Fruit fly (Drosophila melanogaster) whole organism, embryonic: ENCODE data around the gene CG15208.
A peak's percentile ranks its signal among the peaks of the same experiment; 100 is the strongest.

Source experiments
- ATbp ChIP-seq: fragments of 200-800 bp; sonication (Bioruptor generic); optimal IDR thresholded peaks from 2 replicates; lab custom pipeline; 2017; ENCODE audit warnings: missing biosample characterization, mild to moderate bottlenecking, missing genetic modification characterization, missing genetic modification reagents
- Bteb2 ChIP-seq: fragments of 200-800 bp; sonication (Bioruptor generic); optimal IDR thresholded peaks from 2 replicates; lab custom pipeline; 2016; ENCODE audit warnings: missing biosample characterization, missing genetic modification characterization
- CG10321 ChIP-seq: fragments of 200-800 bp; sonication (Bioruptor generic); IDR thresholded peaks from 2 replicates; pipeline ENCODE4 v1.3.6; 2022; ENCODE audit warnings: missing biosample characterization, missing genetic modification characterization
- CG10959 ChIP-seq: fragments of 200-800 bp; sonication (Bioruptor generic); IDR thresholded peaks from 2 replicates; pipeline ENCODE4 v1.3.6; 2022; ENCODE audit warnings: missing biosample characterization, missing genetic modification characterization
- CG12219 ChIP-seq: fragments of 200-800 bp; sonication (Bioruptor generic); optimal IDR thresholded peaks from 3 replicates; lab custom pipeline; 2018; ENCODE audit warnings: missing biosample characterization, mild to moderate bottlenecking, missing genetic modification characterization
- CG13287 ChIP-seq: fragments of 200-800 bp; sonication (Bioruptor generic); IDR thresholded peaks from 2 replicates; pipeline ENCODE4 v1.3.6; 2022; ENCODE audit warnings: missing biosample characterization, missing genetic modification characterization; ENCODE audit not compliant: partially characterized antibody
- CG13624 ChIP-seq: fragments of 200-800 bp; sonication (Bioruptor generic); optimal IDR thresholded peaks from 2 replicates; lab custom pipeline; 2016; ENCODE audit warnings: missing biosample characterization, missing genetic modification characterization
- CG14014 ChIP-seq: fragments of 200-800 bp; sonication (Bioruptor generic); IDR thresholded peaks from 2 replicates; pipeline ENCODE4 v1.3.6; 2022; ENCODE audit warnings: missing biosample characterization, missing genetic modification characterization
- CG17186 ChIP-seq: fragments of 200-800 bp; sonication (Bioruptor generic); optimal IDR thresholded peaks from 3 replicates; lab custom pipeline; 2017; ENCODE audit warnings: missing biosample characterization, missing genetic modification reagents, missing genetic modification characterization
- CG18619 ChIP-seq: fragments of 200-800 bp; sonication (Bioruptor generic); optimal IDR thresholded peaks from 3 replicates; lab custom pipeline; 2017; ENCODE audit warnings: missing biosample characterization, mild to moderate bottlenecking, missing genetic modification characterization
- CG2120 ChIP-seq: fragments of 200-800 bp; sonication (Bioruptor generic); optimal IDR thresholded peaks from 3 replicates; lab custom pipeline; 2016; ENCODE audit warnings: missing biosample characterization, missing genetic modification characterization
- CG2712 ChIP-seq: fragments of 200-800 bp; optimal IDR thresholded peaks from 3 replicates; lab custom pipeline; 2019; ENCODE audit warnings: missing biosample characterization, mild to moderate bottlenecking, missing genetic modification characterization, moderate library complexity
- CG30403 ChIP-seq: fragments of 200-800 bp; sonication (Bioruptor generic); optimal IDR thresholded peaks from 3 replicates; lab custom pipeline; 2016; ENCODE audit warnings: missing biosample characterization, missing genetic modification characterization
- CG31224 ChIP-seq: fragments of 200-800 bp; sonication (Bioruptor generic); IDR thresholded peaks from 2 replicates; pipeline ENCODE4 v1.3.6; 2022; ENCODE audit warnings: missing biosample characterization, missing genetic modification characterization
- CG7556 ChIP-seq: fragments of 200-800 bp; sonication (Bioruptor generic); optimal IDR thresholded peaks from 2 replicates; lab custom pipeline; 2017; ENCODE audit warnings: missing biosample characterization, mild to moderate bottlenecking, missing genetic modification characterization
- CG7839 ChIP-seq: fragments of 200-800 bp; sonication (Bioruptor generic); optimal IDR thresholded peaks from 3 replicates; lab custom pipeline; 2018; ENCODE audit warnings: missing biosample characterization, mild to moderate bottlenecking, missing genetic modification characterization, moderate library complexity
- CG8089 ChIP-seq: fragments of 200-800 bp; sonication (Bioruptor generic); optimal IDR thresholded peaks from 3 replicates; lab custom pipeline; 2016; ENCODE audit warnings: missing biosample characterization, missing genetic modification characterization
- CG8478 ChIP-seq: fragments of >200 bp; optimal IDR thresholded peaks from 2 replicates; lab custom pipeline; 2018
- CG9727 ChIP-seq: fragments of 200-800 bp; sonication (Bioruptor generic); optimal IDR thresholded peaks from 3 replicates; lab custom pipeline; 2017; ENCODE audit warnings: missing biosample characterization, mild to moderate bottlenecking, missing genetic modification characterization
- D ChIP-seq, 2 experiments: fragments of 200-800 bp in 1 of 2; fragments of >200 bp in 1 of 2; sonication (Bioruptor generic) in 1 of 2; optimal IDR thresholded peaks; 2 replicates in 1 of 2; 3 replicates in 1 of 2; lab custom pipeline; 2017; ENCODE audit warnings: mild to moderate bottlenecking in 1 of 2, missing biosample characterization in 1 of 2, missing genetic modification characterization in 1 of 2, missing genetic modification reagents in 1 of 2
- Dip3 ChIP-seq: fragments of 200-800 bp; sonication (Bioruptor generic); optimal IDR thresholded peaks from 3 replicates; lab custom pipeline; 2016; ENCODE audit warnings: missing biosample characterization, missing genetic modification characterization
- Fer3 ChIP-seq: fragments of 200-800 bp; sonication (Bioruptor generic); optimal IDR thresholded peaks from 2 replicates; lab custom pipeline; 2018; ENCODE audit warnings: missing biosample characterization, mild to moderate bottlenecking, missing genetic modification characterization, moderate library complexity
- HHEX ChIP-seq: fragments of 200-800 bp; sonication (Bioruptor generic); optimal IDR thresholded peaks from 3 replicates; lab custom pipeline; 2017; ENCODE audit warnings: missing biosample characterization, mild to moderate bottlenecking, missing genetic modification characterization, missing genetic modification reagents
- HLH3B ChIP-seq: fragments of 200-800 bp; sonication (Bioruptor generic); IDR thresholded peaks from 2 replicates; pipeline ENCODE4 v1.3.6; 2022; ENCODE audit warnings: missing biosample characterization, missing genetic modification characterization
- Hand ChIP-seq: fragments of 200-800 bp; sonication (Bioruptor generic); optimal IDR thresholded peaks from 2 replicates; lab custom pipeline; 2017; ENCODE audit warnings: mild to moderate bottlenecking, missing biosample characterization, missing genetic modification reagents, missing genetic modification characterization
- HmgZ ChIP-seq: fragments of 200-800 bp; sonication (Bioruptor generic); optimal IDR thresholded peaks from 2 replicates; lab custom pipeline; 2018; ENCODE audit warnings: missing biosample characterization, mild to moderate bottlenecking, missing genetic modification characterization
- Hr78 ChIP-seq, 2 experiments: fragments of 200-800 bp in 1 of 2; fragments of >200 bp in 1 of 2; sonication (Bioruptor generic) in 1 of 2; optimal IDR thresholded peaks; 2 replicates each; lab custom pipeline; 2017 to 2019; ENCODE audit warnings: missing biosample characterization in 2 of 2, missing genetic modification characterization in 2 of 2, mild to moderate bottlenecking in 1 of 2, moderate library complexity in 1 of 2
- MTF-1 ChIP-seq: fragments of 200-800 bp; sonication (Bioruptor generic); optimal IDR thresholded peaks from 2 replicates; lab custom pipeline; 2018; ENCODE audit warnings: missing biosample characterization, mild to moderate bottlenecking, missing genetic modification characterization, borderline replicate concordance
- NC2α ChIP-seq: fragments of 200-800 bp; sonication (Bioruptor generic); optimal IDR thresholded peaks from 2 replicates; lab custom pipeline; 2016; ENCODE audit warnings: missing biosample characterization, missing genetic modification characterization
- Sry-δ ChIP-seq: fragments of 200-800 bp; sonication (Bioruptor generic); optimal IDR thresholded peaks from 2 replicates; lab custom pipeline; 2016; ENCODE audit warnings: missing biosample characterization, missing genetic modification characterization
- al ChIP-seq: fragments of 200-800 bp; sonication (Bioruptor generic); IDR thresholded peaks from 2 replicates; pipeline ENCODE4 v1.3.6; 2022; ENCODE audit warnings: missing biosample characterization, missing genetic modification characterization
- az2 ChIP-seq: fragments of 200-800 bp; sonication (Bioruptor generic); optimal IDR thresholded peaks from 3 replicates; lab custom pipeline; 2016; ENCODE audit warnings: missing biosample characterization, missing genetic modification characterization
- bowl ChIP-seq: fragments of 200-800 bp; sonication (Bioruptor generic); IDR thresholded peaks from 2 replicates; pipeline ENCODE4 v1.3.6; 2022; ENCODE audit warnings: missing biosample characterization, missing genetic modification characterization
- br ChIP-seq: fragments of >200 bp; optimal IDR thresholded peaks from 2 replicates; lab custom pipeline; 2017
- chm ChIP-seq: fragments of 200-800 bp; sonication (Bioruptor generic); IDR thresholded peaks from 2 replicates; pipeline ENCODE4 v1.3.6; 2022; ENCODE audit warnings: missing biosample characterization, missing genetic modification characterization
- croc ChIP-seq: fragments of 200-800 bp; sonication (Bioruptor generic); conservative IDR thresholded peaks from 3 replicates; pipeline ENCODE4 v1.3.6; 2022; ENCODE audit warnings: missing biosample characterization, missing genetic modification characterization
- da ChIP-seq: fragments of 200-800 bp; sonication (Bioruptor generic); optimal IDR thresholded peaks from 2 replicates; lab custom pipeline; 2016; ENCODE audit warnings: missing biosample characterization, missing genetic modification characterization
- disco-r ChIP-seq: fragments of 200-800 bp; sonication (Bioruptor generic); optimal IDR thresholded peaks from 2 replicates; lab custom pipeline; 2016; ENCODE audit warnings: missing biosample characterization, missing genetic modification characterization
- gce ChIP-seq: fragments of 200-800 bp; sonication (Bioruptor generic); IDR thresholded peaks from 3 replicates; pipeline ENCODE4 v1.3.6; 2022; ENCODE audit warnings: missing biosample characterization, missing genetic modification characterization
- ken ChIP-seq: fragments of 200-800 bp; sonication (Bioruptor generic); IDR thresholded peaks from 3 replicates; pipeline ENCODE4 v1.3.6; 2022; ENCODE audit warnings: missing biosample characterization, missing genetic modification characterization
- maf-S ChIP-seq: fragments of 200-800 bp; sonication (Bioruptor generic); optimal IDR thresholded peaks from 2 replicates; lab custom pipeline; 2016; ENCODE audit warnings: missing biosample characterization, missing genetic modification characterization
- p53 ChIP-seq: fragments of 200-800 bp; sonication (Bioruptor generic); optimal IDR thresholded peaks from 2 replicates; lab custom pipeline; 2016; ENCODE audit warnings: missing biosample characterization, missing genetic modification characterization
- pzg ChIP-seq: fragments of 200-800 bp; sonication (Bioruptor generic); optimal IDR thresholded peaks from 3 replicates; lab custom pipeline; 2018; ENCODE audit warnings: missing biosample characterization, mild to moderate bottlenecking, missing genetic modification characterization, moderate library complexity
- repo ChIP-seq: fragments of 200-800 bp; sonication (Bioruptor generic); optimal IDR thresholded peaks from 2 replicates; lab custom pipeline; 2016; ENCODE audit warnings: missing biosample characterization, missing genetic modification characterization
- row ChIP-seq: fragments of 200-800 bp; sonication (Bioruptor generic); IDR thresholded peaks from 3 replicates; pipeline ENCODE4 v1.3.6; 2022; ENCODE audit warnings: missing biosample characterization, missing genetic modification characterization
- slp2 ChIP-seq: fragments of 200-800 bp; sonication (Bioruptor generic); optimal IDR thresholded peaks from 2 replicates; lab custom pipeline; 2016; ENCODE audit warnings: missing biosample characterization, missing genetic modification characterization
- so ChIP-seq: fragments of 200-800 bp; sonication (Bioruptor generic); IDR thresholded peaks from 3 replicates; pipeline ENCODE4 v1.3.6; 2022; ENCODE audit warnings: missing biosample characterization, missing genetic modification characterization
- stwl ChIP-seq: fragments of 200-800 bp; sonication (Bioruptor generic); optimal IDR thresholded peaks from 3 replicates; lab custom pipeline; 2018; ENCODE audit warnings: missing biosample characterization, mild to moderate bottlenecking, missing genetic modification characterization, moderate library complexity
- unpg ChIP-seq: fragments of 200-800 bp; sonication (Bioruptor generic); optimal IDR thresholded peaks from 3 replicates; lab custom pipeline; 2018; ENCODE audit warnings: missing biosample characterization, mild to moderate bottlenecking, missing genetic modification characterization, moderate library complexity
- zen ChIP-seq: fragments of 200-800 bp; sonication (Bioruptor generic); optimal IDR thresholded peaks from 3 replicates; lab custom pipeline; 2018; ENCODE audit warnings: missing biosample characterization, mild to moderate bottlenecking, missing genetic modification characterization, moderate library complexity

The CG15208 gene

dm6 chrX:10877087-10877935 lies 22.5 kb upstream of the CG15208 start, which contains the start of gene CG1637 (continued):
- no peak for TF ChIP-seq CG2120
- TF ChIP-seq row (GFP tag; lab: Robert Waterston, UW) = 0 out of 3 replicates have a peak, but pooled peaks have one; percentile 8
- TF ChIP-seq D (optimal IDR thresholded peaks at IDR 0.05; lab: Kevin White, UChicago) = peak; percentile 52
- TF ChIP-seq D (GFP tag; optimal IDR thresholded peaks at IDR 0.05; lab: Kevin White, UChicago) = no peak
- TF ChIP-seq CG17186 = peak; percentile 35
- no peak for TF ChIP-seq NC2α (GFP tag; lab: Kevin White, UChicago)
- no peak for TF ChIP-seq ken (GFP tag; lab: Robert Waterston, UW)
- no peak for TF ChIP-seq CG12219 (GFP tag; lab: Kevin White, UChicago)
- TF ChIP-seq HmgZ = no peak
- TF ChIP-seq CG30403 (GFP tag; lab: Kevin White, UChicago) = no peak
- TF ChIP-seq Sry-δ (GFP tag; lab: Kevin White, UChicago) = peak; percentile 64
- TF ChIP-seq unpg = no peak
- TF ChIP-seq gce (GFP tag; lab: Robert Waterston, UW) = no peak
- TF ChIP-seq chm (GFP tag; lab: Robert Waterston, UW) = no peak
- TF ChIP-seq HHEX = no peak
- TF ChIP-seq CG8089 (GFP tag; lab: Kevin White, UChicago) = no peak
- TF ChIP-seq da (GFP tag; lab: Kevin White, UChicago) = no peak
- TF ChIP-seq repo (GFP tag; lab: Kevin White, UChicago) = no peak
- TF ChIP-seq al (GFP tag; lab: Robert Waterston, UW) = no peak
- no peak for TF ChIP-seq CG2712
- TF ChIP-seq Hand = no peak
- TF ChIP-seq maf-S (GFP tag; lab: Kevin White, UChicago) = no peak
- TF ChIP-seq az2 (GFP tag; lab: Kevin White, UChicago) = peak; percentile 6
- TF ChIP-seq pzg (GFP tag; lab: Kevin White, UChicago) = peak; percentile 70
- TF ChIP-seq br = no peak
- TF ChIP-seq Fer3 (tag; lab: Kevin White, UChicago) = no peak
- TF ChIP-seq MTF-1 (GFP tag; lab: Kevin White, UChicago) = no peak
- TF ChIP-seq Dip3 (GFP tag; lab: Kevin White, UChicago) = no peak
- no peak for TF ChIP-seq CG14014
- TF ChIP-seq CG18619 (GFP tag; lab: Kevin White, UChicago) = no peak
- no peak for TF ChIP-seq p53 (GFP tag; lab: Kevin White, UChicago)
- TF ChIP-seq CG9727 (GFP tag; lab: Kevin White, UChicago) = peak; percentile 21
- TF ChIP-seq stwl = peak; percentile 28
- TF ChIP-seq CG10321 (GFP tag; lab: Robert Waterston, UW) = no peak
- no peak for TF ChIP-seq zen (tag; lab: Kevin White, UChicago)
- no peak for TF ChIP-seq CG7556 (GFP tag; lab: Kevin White, UChicago)
- no peak for TF ChIP-seq Hr78 (GFP tag; optimal IDR thresholded peaks at IDR 0.05; lab: Kevin White, UChicago)
- no peak for TF ChIP-seq so (GFP tag; lab: Robert Waterston, UW)
- TF ChIP-seq CG13287 (GFP tag; lab: Robert Waterston, UW) = peak; percentile 78
- TF ChIP-seq CG7839 (tag; lab: Kevin White, UChicago) = no peak
- TF ChIP-seq CG13624 = no peak
- TF ChIP-seq bowl (GFP tag; lab: Robert Waterston, UW) = no peak
- no peak for TF ChIP-seq Bteb2 (GFP tag; lab: Kevin White, UChicago)
- TF ChIP-seq CG31224 (GFP tag; lab: Robert Waterston, UW) = no peak
- no peak for TF ChIP-seq ATbp (GFP tag; lab: Kevin White, UChicago)
- TF ChIP-seq croc (GFP tag; lab: Robert Waterston, UW) = no peak
- no peak for TF ChIP-seq slp2 (GFP tag; lab: Kevin White, UChicago)
- TF ChIP-seq disco-r = no peak
- TF ChIP-seq CG8478 = no peak
- no peak for TF ChIP-seq CG10959 (GFP tag; lab: Robert Waterston, UW)
- TF ChIP-seq HLH3B (GFP tag; lab: Robert Waterston, UW) = no peak
